Worm (Caenorhabditis elegans): ENCODE results near the gene T24A6.16.

DNA sequence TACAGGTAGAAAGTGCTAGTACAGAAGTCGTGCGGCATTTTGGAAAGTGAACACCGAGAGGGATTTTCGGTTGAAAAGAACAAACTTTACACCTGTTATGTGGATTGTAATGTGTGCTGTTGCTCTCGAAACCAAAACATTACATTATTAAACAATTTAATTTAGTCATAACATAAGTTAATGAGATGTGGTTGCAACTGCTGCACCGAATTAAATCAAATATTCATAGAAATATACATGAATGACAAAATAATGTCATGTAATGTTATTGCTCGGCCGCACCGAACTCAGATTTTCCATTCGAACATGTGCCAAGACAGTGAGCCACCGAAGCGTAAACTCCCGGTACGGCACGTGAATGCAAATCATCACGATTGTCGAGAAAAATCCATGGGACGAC lies 32.2 kb upstream of the T24A6.16 start, which contains the start of gene srh-213:
- TF ChIP-seq cog-1 (tag; optimal IDR thresholded peaks at IDR 0.05) (no peak), ztf-29 (GFP tag; IDR thresholded peaks at IDR 0.05) (no peak), ztf-23 (GFP tag; IDR thresholded peaks at IDR 0.05) (no peak), tab-1 (GFP tag; IDR thresholded peaks at IDR 0.05) (no peak), med-1 (GFP tag; optimal IDR thresholded peaks at IDR 0.05; ENCODE audit: insufficient read depth) (no peak), flt-1 (GFP tag; IDR thresholded peaks at IDR 0.05) (no peak), T22C8.4 (GFP tag; IDR thresholded peaks at IDR 0.05) (no peak), ref-1 (GFP tag; conservative IDR thresholded peaks at IDR 0.05) (no peak), klf-2 (GFP tag; conservative IDR thresholded peaks at IDR 0.05) (no peak)

Measured in whole organism, midembryonic.